Fruit fly (Drosophila melanogaster) whole organism, embryonic: Measurements from ENCODE around the gene CG9328.
A peak's percentile ranks its signal among the peaks of the same experiment; 100 is the strongest.

Source experiments
- Asciz ChIP-seq: fragments of 200-800 bp; sonication (Bioruptor generic); optimal IDR thresholded peaks from 2 replicates; lab custom pipeline; 2017; ENCODE audit warnings: missing biosample characterization, mild to moderate bottlenecking, missing genetic modification characterization, missing genetic modification reagents
- CG1024 ChIP-seq: fragments of 200-800 bp; sonication (Bioruptor generic); IDR thresholded peaks from 2 replicates; pipeline ENCODE4 v1.3.6; 2022; ENCODE audit warnings: missing biosample characterization, missing genetic modification characterization
- CG10431 ChIP-seq: fragments of 200-800 bp; sonication (Bioruptor generic); optimal IDR thresholded peaks from 3 replicates; lab custom pipeline; 2018; ENCODE audit warnings: missing biosample characterization, mild to moderate bottlenecking, missing genetic modification characterization
- CG11085 ChIP-seq: fragments of 200-800 bp; sonication (Bioruptor generic); IDR thresholded peaks from 2 replicates; pipeline ENCODE4 v1.3.6; 2022; ENCODE audit warnings: missing biosample characterization, missing genetic modification characterization
- CG11398 ChIP-seq: fragments of 200-800 bp; sonication (Bioruptor generic); optimal IDR thresholded peaks from 2 replicates; lab custom pipeline; 2016; ENCODE audit warnings: missing biosample characterization, missing genetic modification characterization
- CG11456 ChIP-seq: fragments of 200-800 bp; sonication (Bioruptor generic); IDR thresholded peaks from 3 replicates; pipeline ENCODE4 v1.3.6; 2022; ENCODE audit warnings: missing biosample characterization, missing genetic modification characterization
- CG13775 ChIP-seq: fragments of 200-800 bp; sonication (Bioruptor generic); optimal IDR thresholded peaks from 3 replicates; lab custom pipeline; 2017; ENCODE audit warnings: missing biosample characterization, mild to moderate bottlenecking, missing genetic modification characterization
- CG14014 ChIP-seq: fragments of 200-800 bp; sonication (Bioruptor generic); IDR thresholded peaks from 2 replicates; pipeline ENCODE4 v1.3.6; 2022; ENCODE audit warnings: missing biosample characterization, missing genetic modification characterization
- CG15696 ChIP-seq: fragments of 200-800 bp; sonication (Bioruptor generic); optimal IDR thresholded peaks from 2 replicates; lab custom pipeline; 2019; ENCODE audit warnings: missing biosample characterization, mild to moderate bottlenecking, missing genetic modification characterization, moderate library complexity
- CG18619 ChIP-seq: fragments of 200-800 bp; sonication (Bioruptor generic); optimal IDR thresholded peaks from 3 replicates; lab custom pipeline; 2017; ENCODE audit warnings: missing biosample characterization, mild to moderate bottlenecking, missing genetic modification characterization
- CG18764 ChIP-seq: fragments of 200-800 bp; sonication (Bioruptor generic); optimal IDR thresholded peaks from 3 replicates; lab custom pipeline; 2016; ENCODE audit warnings: missing biosample characterization, missing genetic modification characterization
- CG31441 ChIP-seq: fragments of 200-800 bp; sonication (Bioruptor generic); IDR thresholded peaks from 2 replicates; pipeline ENCODE4 v1.3.6; 2022; ENCODE audit warnings: missing biosample characterization, missing genetic modification characterization
- CG3407 ChIP-seq: fragments of 200-800 bp; sonication (Bioruptor generic); optimal IDR thresholded peaks from 2 replicates; lab custom pipeline; 2018; ENCODE audit warnings: missing biosample characterization, mild to moderate bottlenecking, missing genetic modification characterization
- CG4730 ChIP-seq: fragments of 200-800 bp; sonication (Bioruptor generic); IDR thresholded peaks from 2 replicates; pipeline ENCODE4 v1.3.6; 2022; ENCODE audit warnings: missing biosample characterization, missing genetic modification characterization
- CG6654 ChIP-seq: fragments of 200-800 bp; sonication (Bioruptor generic); optimal IDR thresholded peaks from 2 replicates; lab custom pipeline; 2017; ENCODE audit warnings: missing biosample characterization, mild to moderate bottlenecking, missing genetic modification characterization
- CG7963 ChIP-seq: fragments of 200-800 bp; sonication (Bioruptor generic); IDR thresholded peaks from 3 replicates; pipeline ENCODE4 v1.3.6; 2022; ENCODE audit warnings: missing biosample characterization, missing genetic modification characterization; ENCODE audit not compliant: partially characterized antibody
- CG8388 ChIP-seq: fragments of 200-800 bp; sonication (Bioruptor generic); optimal IDR thresholded peaks from 2 replicates; lab custom pipeline; 2019; ENCODE audit warnings: missing biosample characterization, mild to moderate bottlenecking, missing genetic modification characterization, moderate library complexity
- CG9215 ChIP-seq: fragments of 200-800 bp; sonication (Bioruptor generic); IDR thresholded peaks from 2 replicates; pipeline ENCODE4 v1.3.6; 2022; ENCODE audit warnings: missing biosample characterization, missing genetic modification characterization
- CrebB ChIP-seq: fragments of 200-800 bp; sonication (Bioruptor generic); optimal IDR thresholded peaks from 3 replicates; lab custom pipeline; 2018; ENCODE audit warnings: missing biosample characterization, mild to moderate bottlenecking, missing genetic modification characterization
- D19A ChIP-seq: fragments of 200-800 bp; optimal IDR thresholded peaks from 3 replicates; lab custom pipeline; 2019; ENCODE audit warnings: missing biosample characterization, mild to moderate bottlenecking, missing genetic modification characterization, moderate library complexity
- E2f1 ChIP-seq: fragments of 200-800 bp; sonication (Bioruptor generic); IDR thresholded peaks from 2 replicates; pipeline ENCODE4 v1.3.6; 2022; ENCODE audit warnings: missing biosample characterization, missing genetic modification characterization
- E2f2 ChIP-seq: fragments of 200-800 bp; sonication (Bioruptor generic); IDR thresholded peaks from 2 replicates; pipeline ENCODE4 v1.3.6; 2022; ENCODE audit warnings: missing biosample characterization, missing genetic modification characterization
- Eip74EF ChIP-seq, 2 experiments: fragments of 200-800 bp in 1 of 2; fragments of >200 bp in 1 of 2; sonication (Bioruptor generic) in 1 of 2; optimal IDR thresholded peaks; 2 replicates each; lab custom pipeline; 2017 to 2019; ENCODE audit warnings: missing biosample characterization in 2 of 2, missing genetic modification characterization in 2 of 2, mild to moderate bottlenecking in 1 of 2, moderate library complexity in 1 of 2
- Fer3 ChIP-seq: fragments of 200-800 bp; sonication (Bioruptor generic); optimal IDR thresholded peaks from 2 replicates; lab custom pipeline; 2018; ENCODE audit warnings: missing biosample characterization, mild to moderate bottlenecking, missing genetic modification characterization, moderate library complexity
- HmgD ChIP-seq: fragments of 200-800 bp; sonication (Bioruptor generic); optimal IDR thresholded peaks from 3 replicates; lab custom pipeline; 2016; ENCODE audit warnings: missing biosample characterization, missing genetic modification characterization
- NK7.1 ChIP-seq: fragments of 200-800 bp; sonication (Bioruptor generic); optimal IDR thresholded peaks from 3 replicates; lab custom pipeline; 2016; ENCODE audit warnings: missing biosample characterization, missing genetic modification characterization
- Nf-YC ChIP-seq: fragments of 200-800 bp; optimal IDR thresholded peaks from 3 replicates; lab custom pipeline; 2019; ENCODE audit warnings: missing biosample characterization, mild to moderate bottlenecking, missing genetic modification characterization, moderate library complexity
- Oaz ChIP-seq: fragments of 200-800 bp; sonication (Bioruptor generic); IDR thresholded peaks from 2 replicates; pipeline ENCODE4 v1.3.6; 2022; ENCODE audit warnings: missing biosample characterization, missing genetic modification characterization
- Opbp ChIP-seq: fragments of 200-800 bp; sonication (Bioruptor generic); IDR thresholded peaks from 3 replicates; pipeline ENCODE4 v1.3.6; 2022; ENCODE audit warnings: missing biosample characterization, missing genetic modification characterization; ENCODE audit not compliant: partially characterized antibody
- Ravus ChIP-seq: fragments of 200-800 bp; sonication (Bioruptor generic); IDR thresholded peaks from 2 replicates; pipeline ENCODE4 v1.3.6; 2022; ENCODE audit warnings: missing biosample characterization, missing genetic modification characterization
- Side ChIP-seq: fragments of 200-800 bp; sonication (Bioruptor generic); optimal IDR thresholded peaks from 2 replicates; lab custom pipeline; 2016; ENCODE audit warnings: missing biosample characterization, missing genetic modification characterization
- cato ChIP-seq: fragments of 200-800 bp; sonication (Bioruptor generic); optimal IDR thresholded peaks from 2 replicates; lab custom pipeline; 2016; ENCODE audit warnings: missing biosample characterization, missing genetic modification characterization, borderline replicate concordance
- fd102C ChIP-seq: fragments of 200-800 bp; sonication (Bioruptor generic); optimal IDR thresholded peaks from 2 replicates; lab custom pipeline; 2018; ENCODE audit warnings: missing biosample characterization, mild to moderate bottlenecking, missing genetic modification characterization, moderate library complexity
- fd64A ChIP-seq: fragments of 200-800 bp; sonication (Bioruptor generic); optimal IDR thresholded peaks from 3 replicates; lab custom pipeline; 2018; ENCODE audit warnings: missing biosample characterization, mild to moderate bottlenecking, missing genetic modification characterization
- gcm ChIP-seq: fragments of 200-800 bp; sonication (Bioruptor generic); optimal IDR thresholded peaks from 2 replicates; lab custom pipeline; 2019; ENCODE audit warnings: missing biosample characterization, mild to moderate bottlenecking, missing genetic modification characterization, moderate library complexity
- gcm2 ChIP-seq: fragments of 200-800 bp; sonication (Bioruptor generic); optimal IDR thresholded peaks from 2 replicates; lab custom pipeline; 2016; ENCODE audit warnings: missing biosample characterization, missing genetic modification characterization
- kah ChIP-seq: fragments of 200-800 bp; sonication (Bioruptor generic); optimal IDR thresholded peaks from 2 replicates; lab custom pipeline; 2018; ENCODE audit warnings: missing biosample characterization, mild to moderate bottlenecking, missing genetic modification characterization
- mam ChIP-seq: fragments of 200-800 bp; sonication (Bioruptor generic); optimal IDR thresholded peaks from 3 replicates; lab custom pipeline; 2016; ENCODE audit warnings: missing biosample characterization, missing genetic modification characterization
- odd ChIP-seq: fragments of 200-800 bp; sonication (Bioruptor generic); optimal IDR thresholded peaks from 2 replicates; lab custom pipeline; 2017; ENCODE audit warnings: missing biosample characterization, mild to moderate bottlenecking, missing genetic modification characterization
- ro ChIP-seq: fragments of 200-800 bp; sonication (Bioruptor generic); IDR thresholded peaks from 2 replicates; pipeline ENCODE4 v1.3.6; 2022; ENCODE audit warnings: missing biosample characterization, missing genetic modification characterization
- sc ChIP-seq, 3 experiments: fragments of >200 bp in 2 of 3; fragments of 200-800 bp in 1 of 3; sonication (Bioruptor generic) in 1 of 3; optimal IDR thresholded peaks; 2 replicates in 2 of 3; 3 replicates in 1 of 3; lab custom pipeline; 2017; ENCODE audit warnings: mild to moderate bottlenecking in 1 of 3, missing biosample characterization in 1 of 3, missing genetic modification characterization in 1 of 3, missing genetic modification reagents in 1 of 3
- sqz ChIP-seq: fragments of 200-800 bp; sonication (Bioruptor generic); optimal IDR thresholded peaks from 3 replicates; lab custom pipeline; 2018; ENCODE audit warnings: missing biosample characterization, mild to moderate bottlenecking, missing genetic modification characterization
- stwl ChIP-seq: fragments of 200-800 bp; sonication (Bioruptor generic); optimal IDR thresholded peaks from 3 replicates; lab custom pipeline; 2018; ENCODE audit warnings: missing biosample characterization, mild to moderate bottlenecking, missing genetic modification characterization, moderate library complexity
- tgo ChIP-seq: fragments of 200-800 bp; sonication (Bioruptor generic); IDR thresholded peaks from 3 replicates; pipeline ENCODE4 v1.3.6; 2022; ENCODE audit warnings: missing biosample characterization, missing genetic modification characterization
- ttk ChIP-seq: fragments of 200-800 bp; sonication (Bioruptor generic); IDR thresholded peaks from 2 replicates; pipeline ENCODE4 v2.1.2; 2022; ENCODE audit warnings: missing biosample characterization, missing genetic modification characterization
- usp ChIP-seq: fragments of >200 bp; optimal IDR thresholded peaks from 2 replicates; lab custom pipeline; 2017; ENCODE audit warnings: missing biosample characterization, missing genetic modification characterization
- vfl ChIP-seq: fragments of 200-800 bp; sonication (Bioruptor generic); optimal IDR thresholded peaks from 2 replicates; lab custom pipeline; 2016; ENCODE audit warnings: missing biosample characterization, missing genetic modification characterization
- vnd ChIP-seq: fragments of 200-800 bp; sonication (Bioruptor generic); IDR thresholded peaks from 3 replicates; pipeline ENCODE4 v1.3.6; 2022; ENCODE audit warnings: missing biosample characterization, missing genetic modification characterization; ENCODE audit not compliant: partially characterized antibody
- wor ChIP-seq: fragments of 200-800 bp; sonication (Bioruptor generic); IDR thresholded peaks from 2 replicates; pipeline ENCODE4 v1.3.6; 2022; ENCODE audit warnings: missing biosample characterization, missing genetic modification characterization

CG9328 gene

dm6 chr2L:20759809-20760485, 37.6 kb upstream of the CG9328 start (continued):
- TF ChIP-seq CG4730 (GFP tag; lab: Robert Waterston, UW) (no peak), CG18764 (GFP tag; lab: Kevin White, UChicago) (no peak), E2f2 (GFP tag; lab: Robert Waterston, UW) (no peak), Side (no peak), CG9215 (peak; percentile 29; the same call in 1 of the 2 replicates), CG10431 (GFP tag; lab: Kevin White, UChicago) (no peak), CG18619 (GFP tag; lab: Kevin White, UChicago) (no peak), CG11398 (no peak), fd102C (GFP tag; lab: Kevin White, UChicago) (no peak), vnd (GFP tag; lab: Robert Waterston, UW) (no peak), sqz (no peak), CG11085 (no peak), CrebB (tag; lab: Kevin White, UChicago) (no peak), CG15696 (tag; lab: Kevin White, UChicago) (no peak), Oaz (GFP tag; lab: Robert Waterston, UW) (no peak), mam (GFP tag; lab: Kevin White, UChicago) (peak; percentile 12), odd (GFP tag; lab: Kevin White, UChicago) (peak; percentile 1), gcm2 (GFP tag; lab: Kevin White, UChicago) (no peak), tgo (GFP tag; lab: Robert Waterston, UW) (peak; percentile 50; the same call in 2 of the 3 replicates), sc (optimal IDR thresholded peaks at IDR 0.05; lab: Kevin White, UChicago) (no peak), sc (GFP tag; optimal IDR thresholded peaks at IDR 0.05; lab: Kevin White, UChicago) (peak; percentile 4), CG6654 (GFP tag; lab: Kevin White, UChicago) (no peak), D19A (peak; percentile 43), fd64A (peak; percentile 55), CG3407 (GFP tag; lab: Kevin White, UChicago) (peak; percentile 7), CG1024 (no peak), ttk (GFP tag; lab: Robert Waterston, UW) (no peak), CG8388 (peak; percentile 54), Fer3 (tag; lab: Kevin White, UChicago) (peak; percentile 53), CG11456 (no peak), usp (no peak), vfl (no peak), CG7963 (GFP tag; lab: Robert Waterston, UW) (no peak), gcm (GFP tag; lab: Kevin White, UChicago) (no peak), E2f1 (GFP tag; lab: Robert Waterston, UW) (0 out of 2 replicates have a peak, but pooled peaks have one; percentile 8), Nf-YC (peak; percentile 13), NK7.1 (GFP tag; lab: Kevin White, UChicago) (no peak), HmgD (GFP tag; lab: Kevin White, UChicago) (no peak), Opbp (no peak), CG13775 (GFP tag; lab: Kevin White, UChicago) (peak; percentile 22), Ravus (GFP tag; lab: Robert Waterston, UW) (no peak), cato (GFP tag; lab: Kevin White, UChicago) (no peak), CG14014 (GFP tag; lab: Robert Waterston, UW) (peak; percentile 32; the same call in 1 of the 2 replicates), Eip74EF (GFP tag; optimal IDR thresholded peaks at IDR 0.05; lab: Kevin White, UChicago) (peak in 1 of 2 experiments; percentile 9), kah (GFP tag; lab: Kevin White, UChicago) (peak; percentile 74), Asciz (peak; percentile 39), stwl (tag; lab: Kevin White, UChicago) (no peak), wor (GFP tag; lab: Robert Waterston, UW) (0 out of 2 replicates have a peak, but pooled peaks have one; percentile 25), ro (no peak), CG31441 (peak; percentile 48; the same call in 1 of the 2 replicates)
